Worm (Caenorhabditis elegans) whole organism, L4 larva: Measurements from ENCODE around the gene Y77E11A.7.

Experiments
- D1046.2 ChIP-seq: fragments of 200-800 bp; sonication (Bioruptor generic); IDR thresholded peaks from 2 replicates; pipeline ENCODE4 v1.3.6; 2022; ENCODE audit warnings: missing genetic modification characterization, missing compliant biosample characterization
- F44E2.7 ChIP-seq: fragments of 200-800 bp; sonication (Bioruptor generic); IDR thresholded peaks from 2 replicates; pipeline ENCODE4 v2.1.2; 2022; ENCODE audit warnings: missing genetic modification characterization, missing compliant biosample characterization
- Y105C5A.15 ChIP-seq: fragments of 200-800 bp; sonication (Bioruptor generic); IDR thresholded peaks from 2 replicates; pipeline ENCODE4 v1.3.6; 2022; ENCODE audit warnings: missing genetic modification characterization, missing compliant biosample characterization
- Y48G9A.11 ChIP-seq: fragments of 200-800 bp; sonication (Bioruptor generic); IDR thresholded peaks from 2 replicates; pipeline ENCODE4 v1.3.6; 2022; ENCODE audit warnings: missing genetic modification reagents, missing genetic modification characterization, missing compliant biosample characterization
- Y5F2A.4 ChIP-seq: fragments of 200-800 bp; sonication (Bioruptor generic); optimal IDR thresholded peaks from 2 replicates; lab custom pipeline; 2018; ENCODE audit warnings: mild to moderate bottlenecking, missing genetic modification characterization, missing compliant biosample characterization
- ZK337.2 ChIP-seq: fragments of 200-800 bp; sonication (Bioruptor generic); IDR thresholded peaks from 2 replicates; pipeline ENCODE4 v1.3.6; 2022; ENCODE audit warnings: missing genetic modification reagents, missing genetic modification characterization, missing compliant biosample characterization
- ZK546.5 ChIP-seq, 2 experiments: sonication (generic microtip); optimal IDR thresholded peaks; 2 replicates each; lab custom pipeline; 2017; ENCODE audit warnings: missing biosample characterization in 2 of 2, missing genetic modification characterization in 2 of 2
- aha-1 ChIP-seq: fragments of 150-350 bp; peaks from one replicate; lab custom pipeline; 2014; ENCODE audit warnings: missing biosample characterization, missing genetic modification characterization
- ceh-28 ChIP-seq: fragments of 150-350 bp; optimal IDR thresholded peaks from 2 replicates; lab custom pipeline; 2014; ENCODE audit warnings: missing biosample characterization, missing genetic modification reagents, missing genetic modification characterization
- ceh-32 ChIP-seq: sonication (generic microtip); optimal IDR thresholded peaks from 2 replicates; lab custom pipeline; 2016; ENCODE audit warnings: mild to moderate bottlenecking, missing genetic modification characterization, missing compliant biosample characterization; ENCODE audit not compliant: poor library complexity
- ceh-82 ChIP-seq: sonication (generic microtip); optimal IDR thresholded peaks from 2 replicates; lab custom pipeline; 2017; ENCODE audit warnings: missing biosample characterization, missing genetic modification characterization
- daf-12 ChIP-seq: fragments of 150-350 bp; optimal IDR thresholded peaks from 2 replicates; lab custom pipeline; 2014; ENCODE audit warnings: missing biosample characterization, missing genetic modification reagents, missing genetic modification characterization
- dmd-6 ChIP-seq: fragments of 200-800 bp; sonication (Bioruptor generic); IDR thresholded peaks from 2 replicates; pipeline ENCODE4 v1.3.6; 2022; ENCODE audit warnings: missing genetic modification reagents, missing genetic modification characterization, missing compliant biosample characterization
- dve-1 ChIP-seq: sonication (generic microtip); optimal IDR thresholded peaks from 2 replicates; lab custom pipeline; 2017; ENCODE audit warnings: antibody characterized with exemption, mild to moderate bottlenecking, missing genetic modification characterization, missing compliant biosample characterization; ENCODE audit not compliant: insufficient read depth
- egl-27 ChIP-seq: sonication (generic microtip); optimal IDR thresholded peaks from 3 replicates; lab custom pipeline; 2017; ENCODE audit warnings: missing biosample characterization, missing genetic modification reagents, missing genetic modification characterization
- fkh-10 ChIP-seq: fragments of 150-350 bp; optimal IDR thresholded peaks from 2 replicates; lab custom pipeline; 2014; ENCODE audit warnings: missing biosample characterization, missing genetic modification reagents, missing genetic modification characterization
- gei-8 ChIP-seq: fragments of 200-800 bp; sonication (Bioruptor generic); optimal IDR thresholded peaks from 2 replicates; lab custom pipeline; 2018; ENCODE audit warnings: mild to moderate bottlenecking, missing genetic modification characterization, missing compliant biosample characterization
- hif-1 ChIP-seq, 2 experiments: sonication (generic microtip); optimal IDR thresholded peaks; 2 replicates each; lab custom pipeline; 2016 to 2017; ENCODE audit warnings: missing compliant biosample characterization in 2 of 2, missing genetic modification characterization in 2 of 2, missing genetic modification reagents in 2 of 2, missing genotype in 2 of 2, mild to moderate bottlenecking in 1 of 2
- hlh-11 ChIP-seq: fragments of 200-800 bp; sonication (Bioruptor generic); optimal IDR thresholded peaks from 2 replicates; lab custom pipeline; 2018; ENCODE audit warnings: mild to moderate bottlenecking, missing genetic modification characterization, missing compliant biosample characterization
- lin-1 ChIP-seq: fragments of 200-800 bp; sonication (Bioruptor generic); IDR thresholded peaks from 2 replicates; pipeline ENCODE4 v1.3.6; 2022; ENCODE audit warnings: missing genetic modification reagents, missing genetic modification characterization, missing compliant biosample characterization
- lin-15B ChIP-seq: fragments of 150-350 bp; sonication (generic microtip); optimal IDR thresholded peaks from 3 replicates; lab custom pipeline; 2014; ENCODE audit warnings: missing biosample characterization, missing genetic modification characterization
- lin-29 ChIP-seq: fragments of 200-800 bp; sonication (Bioruptor generic); IDR thresholded peaks from 2 replicates; pipeline ENCODE4 v1.3.6; 2022; ENCODE audit warnings: missing genetic modification reagents, missing genetic modification characterization, missing compliant biosample characterization
- lin-38 ChIP-seq: fragments of 200-800 bp; sonication (Bioruptor generic); IDR thresholded peaks from 2 replicates; pipeline ENCODE4 v1.3.6; 2022; ENCODE audit warnings: missing genetic modification reagents, missing genetic modification characterization, missing compliant biosample characterization
- lin-39 ChIP-seq: fragments of 150-350 bp; optimal IDR thresholded peaks from 2 replicates; lab custom pipeline; 2014; ENCODE audit warnings: missing biosample characterization, missing genetic modification reagents, missing genetic modification characterization
- mdl-1 ChIP-seq, 2 experiments: fragments of 150-350 bp in 1 of 2; sonication (generic microtip) in 1 of 2; optimal IDR thresholded peaks; 2 replicates each; lab custom pipeline; 2014 to 2017; ENCODE audit warnings: missing biosample characterization in 2 of 2, missing genetic modification characterization in 2 of 2
- mep-1 ChIP-seq: fragments of 150-350 bp; sonication (generic microtip); optimal IDR thresholded peaks from 3 replicates; lab custom pipeline; 2014; ENCODE audit warnings: missing biosample characterization, missing genetic modification characterization
- mes-2 ChIP-seq: sonication (generic microtip); optimal IDR thresholded peaks from 2 replicates; lab custom pipeline; 2016; ENCODE audit warnings: missing genotype, mild to moderate bottlenecking, missing genetic modification characterization, missing compliant biosample characterization; ENCODE audit not compliant: poor library complexity, severe bottlenecking
- nhr-102 ChIP-seq: sonication (generic microtip); optimal IDR thresholded peaks from 2 replicates; lab custom pipeline; 2016; ENCODE audit warnings: mild to moderate bottlenecking, missing genetic modification characterization, moderate library complexity, missing compliant biosample characterization
- nhr-237 ChIP-seq: sonication (generic microtip); optimal IDR thresholded peaks from 2 replicates; lab custom pipeline; 2017; ENCODE audit warnings: missing biosample characterization, missing genetic modification characterization
- nhr-28 ChIP-seq: fragments of 150-350 bp; optimal IDR thresholded peaks from 2 replicates; lab custom pipeline; 2014; ENCODE audit warnings: missing biosample characterization, missing genetic modification characterization
- nhr-41 ChIP-seq: fragments of 200-800 bp; sonication (Bioruptor generic); IDR thresholded peaks from 2 replicates; pipeline ENCODE4 v1.3.6; 2022; ENCODE audit warnings: missing genetic modification reagents, missing genetic modification characterization, missing compliant biosample characterization
- nhr-48 ChIP-seq: sonication (generic microtip); optimal IDR thresholded peaks from 2 replicates; lab custom pipeline; 2016; ENCODE audit warnings: mild to moderate bottlenecking, missing genetic modification characterization, missing compliant biosample characterization
- pha-4 ChIP-seq, 2 experiments: fragments of 150-350 bp in 1 of 2; fragments of 200-800 bp in 1 of 2; sonication (Bioruptor generic) in 1 of 2; IDR thresholded peaks in 1 of 2; optimal IDR thresholded peaks in 1 of 2; 2 replicates each; pipeline versions ENCODE4 v1.3.6 to Lab custom; 2014 to 2022; ENCODE audit warnings: missing genetic modification characterization in 2 of 2, missing genetic modification reagents in 2 of 2, missing biosample characterization in 1 of 2, missing compliant biosample characterization in 1 of 2
- pqm-1 ChIP-seq: sonication (generic microtip); optimal IDR thresholded peaks from 2 replicates; lab custom pipeline; 2017; ENCODE audit warnings: missing biosample characterization, missing genetic modification characterization
- sdz-12 ChIP-seq: fragments of 200-800 bp; sonication (Bioruptor generic); optimal IDR thresholded peaks from 2 replicates; lab custom pipeline; 2018; ENCODE audit warnings: mild to moderate bottlenecking, missing genetic modification characterization, missing compliant biosample characterization
- snpc-4 ChIP-seq: fragments of 150-350 bp; optimal IDR thresholded peaks from 2 replicates; lab custom pipeline; 2014; ENCODE audit warnings: missing biosample characterization, missing genetic modification characterization
- unc-130 ChIP-seq: sonication (generic microtip); optimal IDR thresholded peaks from 2 replicates; lab custom pipeline; 2016; ENCODE audit warnings: missing genetic modification reagents, missing genetic modification characterization, missing compliant biosample characterization
- unc-62 ChIP-seq, 3 experiments: fragments of 150-350 bp in 1 of 3; sonication (generic microtip); optimal IDR thresholded peaks in 2 of 3; peaks in 1 of 3; 1 replicate in 1 of 3; 2 replicates in 2 of 3; lab custom pipeline; 2014 to 2017; ENCODE audit warnings: missing biosample characterization in 3 of 3, missing genetic modification characterization in 3 of 3, missing genetic modification reagents in 3 of 3, missing genotype in 1 of 3
- vab-7 ChIP-seq: fragments of 200-800 bp; sonication (Bioruptor generic); IDR thresholded peaks from 2 replicates; pipeline ENCODE4 v1.3.6; 2022; ENCODE audit warnings: missing genetic modification reagents, missing genetic modification characterization, missing compliant biosample characterization
- zip-2 ChIP-seq: fragments of 150-350 bp; optimal IDR thresholded peaks from 2 replicates; lab custom pipeline; 2014; ENCODE audit warnings: missing biosample characterization, missing genetic modification characterization
- ztf-11 ChIP-seq: fragments of 150-350 bp; optimal IDR thresholded peaks from 2 replicates; lab custom pipeline; 2014; ENCODE audit warnings: missing biosample characterization, missing genetic modification characterization

Y77E11A.7 gene

ce11 chrIV:1408137-1408536 lies 11.5 kb downstream of the Y77E11A.7 start:
- TF ChIP-seq ceh-28 (tag; lab: Kevin White, UChicago) = peak; percentile 82
- TF ChIP-seq F44E2.7 (GFP tag; lab: Robert Waterston, UW) = 0 out of 2 replicates have a peak, but pooled peaks have one; percentile 41
- TF ChIP-seq pha-4 (GFP tag; IDR thresholded peaks at IDR 0.05; lab: Robert Waterston, UW) = no peak
- TF ChIP-seq pha-4 (tag; optimal IDR thresholded peaks at IDR 0.05; lab: Kevin White, UChicago) = no peak

- TF ChIP-seq nhr-237 (tag; lab: Kevin White, UChicago) = no peak
- TF ChIP-seq unc-130 = no peak
- TF ChIP-seq ceh-82 = no peak
- TF ChIP-seq ZK337.2 (GFP tag; lab: Robert Waterston, UW) = no peak
- peak; percentile 68 for TF ChIP-seq ceh-28 (tag; lab: Kevin White, UChicago)
- TF ChIP-seq hif-1 (tag; optimal IDR thresholded peaks at IDR 0.05; lab: Kevin White, UChicago) = no peak
Measured at ce11 chrIV:1407507-1407906, 12.1 kb downstream of the Y77E11A.7 start.

ce11 chrIV:1407049-1407448 lies 12.6 kb downstream of the Y77E11A.7 start:
- TF ChIP-seq nhr-102 (tag; lab: Kevin White, UChicago) (no peak), zip-2 (tag; lab: Kevin White, UChicago) (no peak), aha-1 (tag; lab: Kevin White, UChicago) (peak; percentile 94), mdl-1 (tag; optimal IDR thresholded peaks at IDR 0.05; lab: Kevin White, UChicago) (no peak), pqm-1 (tag; lab: Kevin White, UChicago) (no peak), lin-38 (peak; percentile 11; the same call in 1 of the 2 replicates), ceh-32 (tag; lab: Kevin White, UChicago) (no peak), sdz-12 (no peak), D1046.2 (GFP tag; lab: Robert Waterston, UW) (no peak)

ce11 chrIV:1406267-1406666 lies 13.4 kb downstream of the Y77E11A.7 start, which contains the start of gene spp-31:
spp-31 (plus strand) TSS chrIV:1406567.
- TF ChIP-seq egl-27 (no peak), dve-1 (tag; lab: Kevin White, UChicago) (no peak), pha-4 (GFP tag; IDR thresholded peaks at IDR 0.05; lab: Robert Waterston, UW) (no peak), pha-4 (tag; optimal IDR thresholded peaks at IDR 0.05; lab: Kevin White, UChicago) (no peak), nhr-102 (tag; lab: Kevin White, UChicago) (no peak), lin-1 (GFP tag; lab: Robert Waterston, UW) (no peak), snpc-4 (no peak), ztf-11 (tag; lab: Kevin White, UChicago) (no peak), nhr-41 (GFP tag; lab: Robert Waterston, UW) (no peak), mep-1 (tag; lab: Kevin White, UChicago) (no peak)

- TF ChIP-seq pha-4 (GFP tag; IDR thresholded peaks at IDR 0.05; lab: Robert Waterston, UW) (no peak), pha-4 (tag; optimal IDR thresholded peaks at IDR 0.05; lab: Kevin White, UChicago) (no peak), ztf-11 (tag; lab: Kevin White, UChicago) (no peak), unc-130 (no peak), unc-62 (GFP tag; optimal IDR thresholded peaks at IDR 0.05 in 1 of 2; lab: Kevin White, UChicago) (no peak), unc-62 (tag; optimal IDR thresholded peaks at IDR 0.05; lab: Kevin White, UChicago) (no peak), aha-1 (tag; lab: Kevin White, UChicago) (peak; percentile 36), mdl-1 (tag; optimal IDR thresholded peaks at IDR 0.05; lab: Kevin White, UChicago) (no peak), pqm-1 (tag; lab: Kevin White, UChicago) (no peak), Y5F2A.4 (GFP tag; lab: Kevin White, UChicago) (no peak), mes-2 (tag; lab: Kevin White, UChicago) (no peak), hlh-11 (tag; lab: Kevin White, UChicago) (peak; percentile 23), gei-8 (GFP tag; lab: Kevin White, UChicago) (no peak), fkh-10 (GFP tag; lab: Kevin White, UChicago) (no peak), ZK546.5 (tag; optimal IDR thresholded peaks at IDR 0.05; lab: Kevin White, UChicago) (no peak), Y48G9A.11 (GFP tag; lab: Robert Waterston, UW) (no peak), lin-1 (GFP tag; lab: Robert Waterston, UW) (no peak), lin-39 (no peak), ceh-28 (tag; lab: Kevin White, UChicago) (no peak), dmd-6 (GFP tag; lab: Robert Waterston, UW) (peak; percentile 45; the same call in 1 of the 2 replicates), Y105C5A.15 (GFP tag; lab: Robert Waterston, UW) (no peak), nhr-28 (tag; lab: Kevin White, UChicago) (peak; percentile 38), vab-7 (no peak), daf-12 (tag; lab: Kevin White, UChicago) (no peak), lin-29 (GFP tag; lab: Robert Waterston, UW) (no peak), nhr-48 (tag; lab: Kevin White, UChicago) (peak; percentile 20), lin-15B (tag; lab: Kevin White, UChicago) (no peak)
Measured at ce11 chrIV:1405780-1406179, 13.9 kb downstream of the Y77E11A.7 start.
